Worm (Caenorhabditis elegans) whole organism, young adult: ENCODE results near the gene M02H5.8.

Experiments used
- D2030.7 ChIP-seq: fragments of 200-800 bp; sonication (Bioruptor generic); IDR thresholded peaks from 2 replicates; pipeline ENCODE4 v1.3.6; 2022; ENCODE audit warnings: missing genetic modification reagents, missing genetic modification characterization, missing compliant biosample characterization
- F22D6.2 ChIP-seq: sonication (generic microtip); optimal IDR thresholded peaks from 2 replicates; lab custom pipeline; 2016; ENCODE audit warnings: mild to moderate bottlenecking, missing genetic modification characterization, missing compliant biosample characterization
- K12H6.12 ChIP-seq: fragments of 200-800 bp; sonication (Bioruptor generic); optimal IDR thresholded peaks from 2 replicates; lab custom pipeline; 2018; ENCODE audit warnings: mild to moderate bottlenecking, missing genetic modification characterization, missing compliant biosample characterization
- T26A5.8 ChIP-seq: sonication (generic microtip); optimal IDR thresholded peaks from 2 replicates; lab custom pipeline; 2016; ENCODE audit warnings: missing genetic modification characterization, missing compliant biosample characterization
- Y79H2A.3 ChIP-seq: fragments of 200-800 bp; sonication (Bioruptor generic); conservative IDR thresholded peaks from 2 replicates; pipeline ENCODE4 v1.3.6; 2022; ENCODE audit warnings: missing genetic modification reagents, missing genetic modification characterization, missing compliant biosample characterization
- Y95B8A.8 ChIP-seq: fragments of 200-800 bp; sonication (Bioruptor generic); IDR thresholded peaks from 2 replicates; pipeline ENCODE4 v1.3.6; 2022; ENCODE audit warnings: missing genetic modification reagents, missing genetic modification characterization, missing compliant biosample characterization
- akir-1 ChIP-seq: fragments of 200-800 bp; sonication (Bioruptor generic); optimal IDR thresholded peaks from 2 replicates; lab custom pipeline; 2018; ENCODE audit warnings: mild to moderate bottlenecking, missing genetic modification characterization, moderate library complexity, missing compliant biosample characterization
- aptf-2 ChIP-seq: fragments of 200-800 bp; sonication (Bioruptor generic); conservative IDR thresholded peaks from 2 replicates; pipeline ENCODE4 v1.3.6; 2022; ENCODE audit warnings: missing genetic modification reagents, missing genetic modification characterization, missing compliant biosample characterization
- aptf-3 ChIP-seq: fragments of 200-800 bp; sonication (Bioruptor generic); IDR thresholded peaks from 2 replicates; pipeline ENCODE4 v1.3.6; 2022; ENCODE audit warnings: missing genetic modification characterization, missing compliant biosample characterization
- atf-7 ChIP-seq: sonication (generic microtip); optimal IDR thresholded peaks from 2 replicates; lab custom pipeline; 2017; ENCODE audit warnings: mild to moderate bottlenecking, missing genetic modification characterization, missing compliant biosample characterization
- cebp-2 ChIP-seq: fragments of 200-800 bp; sonication (Bioruptor generic); IDR thresholded peaks from 2 replicates; pipeline ENCODE4 v1.3.6; 2022; ENCODE audit warnings: missing genetic modification characterization, missing compliant biosample characterization
- ceh-100 ChIP-seq: fragments of 200-800 bp; sonication (Bioruptor generic); IDR thresholded peaks from 2 replicates; pipeline ENCODE4 v1.3.6; 2022; ENCODE audit warnings: missing genetic modification reagents, missing genetic modification characterization, missing compliant biosample characterization
- ceh-27 ChIP-seq: fragments of 200-800 bp; sonication (Bioruptor generic); optimal IDR thresholded peaks from 2 replicates; lab custom pipeline; 2018; ENCODE audit warnings: mild to moderate bottlenecking, missing genetic modification characterization, moderate library complexity, missing compliant biosample characterization
- ceh-58 ChIP-seq: fragments of 200-800 bp; sonication (Bioruptor generic); IDR thresholded peaks from 2 replicates; pipeline ENCODE4 v1.3.6; 2022; ENCODE audit warnings: missing genetic modification characterization, missing compliant biosample characterization
- ceh-91 ChIP-seq: fragments of 200-800 bp; sonication (Bioruptor generic); IDR thresholded peaks from 2 replicates; pipeline ENCODE4 v1.3.6; 2022; ENCODE audit warnings: missing genetic modification reagents, missing genetic modification characterization, missing compliant biosample characterization
- egl-44 ChIP-seq: fragments of 200-800 bp; sonication (Bioruptor generic); IDR thresholded peaks from 2 replicates; pipeline ENCODE4 v1.3.6; 2022; ENCODE audit warnings: missing genetic modification reagents, missing genetic modification characterization, missing compliant biosample characterization
- egrh-3 ChIP-seq: fragments of 200-800 bp; sonication (Bioruptor generic); IDR thresholded peaks from 2 replicates; pipeline ENCODE4 v1.3.6; 2022; ENCODE audit warnings: missing genetic modification reagents, missing genetic modification characterization, missing compliant biosample characterization
- fkh-3 ChIP-seq: sonication (generic microtip); optimal IDR thresholded peaks from 2 replicates; lab custom pipeline; 2016; ENCODE audit warnings: mild to moderate bottlenecking, missing genetic modification characterization, missing compliant biosample characterization
- gei-17 ChIP-seq: fragments of 200-800 bp; sonication (Bioruptor generic); optimal IDR thresholded peaks from 2 replicates; lab custom pipeline; 2018; ENCODE audit warnings: mild to moderate bottlenecking, missing genetic modification characterization, missing compliant biosample characterization
- him-1 ChIP-seq: sonication (generic microtip); optimal IDR thresholded peaks from 2 replicates; lab custom pipeline; 2016; ENCODE audit warnings: missing genotype, missing genetic modification reagents, missing genetic modification characterization, missing compliant biosample characterization
- hlh-12 ChIP-seq: sonication (generic microtip); optimal IDR thresholded peaks from 2 replicates; lab custom pipeline; 2016; ENCODE audit warnings: missing genetic modification characterization, missing compliant biosample characterization
- hmg-1.2 ChIP-seq: fragments of 200-800 bp; sonication (Bioruptor generic); IDR thresholded peaks from 2 replicates; pipeline ENCODE4 v1.3.6; 2022; ENCODE audit warnings: missing genetic modification reagents, missing genetic modification characterization, missing compliant biosample characterization
- let-607 ChIP-seq, 2 experiments: fragments of 200-800 bp in 1 of 2; sonication (Bioruptor generic) in 1 of 2; sonication (generic microtip) in 1 of 2; optimal IDR thresholded peaks; 2 replicates each; lab custom pipeline; 2016 to 2018; ENCODE audit warnings: mild to moderate bottlenecking in 2 of 2, missing compliant biosample characterization in 2 of 2, missing genetic modification characterization in 2 of 2, moderate library complexity in 2 of 2, missing genotype in 1 of 2
- lin-26 ChIP-seq: fragments of 200-800 bp; sonication (Bioruptor generic); IDR thresholded peaks from 2 replicates; pipeline ENCODE4 v1.3.6; 2022; ENCODE audit warnings: missing genetic modification reagents, missing genetic modification characterization, missing compliant biosample characterization
- lin-35 ChIP-seq, 3 experiments: fragments of 150-350 bp in 2 of 3; sonication (generic microtip) in 1 of 3; optimal IDR thresholded peaks; 2 replicates each; lab custom pipeline; 2014 to 2018; ENCODE audit warnings: missing biosample characterization in 3 of 3, missing genetic modification characterization in 3 of 3, missing genetic modification reagents in 3 of 3
- mel-28 ChIP-seq: sonication (generic microtip); optimal IDR thresholded peaks from 2 replicates; lab custom pipeline; 2016; ENCODE audit warnings: borderline replicate concordance, mild to moderate bottlenecking, missing genetic modification characterization, missing compliant biosample characterization
- mxl-1 ChIP-seq: sonication (generic microtip); optimal IDR thresholded peaks from 2 replicates; lab custom pipeline; 2016; ENCODE audit warnings: missing genetic modification characterization, missing compliant biosample characterization
- nhr-120 ChIP-seq: fragments of 200-800 bp; sonication (Bioruptor generic); IDR thresholded peaks from 2 replicates; pipeline ENCODE4 v1.3.6; 2022; ENCODE audit warnings: missing genetic modification characterization, missing compliant biosample characterization
- nhr-90 ChIP-seq: sonication (generic microtip); optimal IDR thresholded peaks from 2 replicates; lab custom pipeline; 2016; ENCODE audit warnings: missing genotype, mild to moderate bottlenecking, missing genetic modification characterization, missing compliant biosample characterization
- pbrm-1 ChIP-seq: fragments of 200-800 bp; sonication (Bioruptor generic); IDR thresholded peaks from 2 replicates; pipeline ENCODE4 v1.3.6; 2022; ENCODE audit warnings: missing genetic modification reagents, missing genetic modification characterization, missing compliant biosample characterization
- pha-4 ChIP-seq: fragments of 150-350 bp; sonication (generic microtip); optimal IDR thresholded peaks from 2 replicates; lab custom pipeline; 2014; ENCODE audit warnings: missing biosample characterization, missing genetic modification reagents, missing genetic modification characterization
- rcor-1 ChIP-seq: fragments of 200-800 bp; sonication (Bioruptor generic); IDR thresholded peaks from 2 replicates; pipeline ENCODE4 v1.3.6; 2022; ENCODE audit warnings: missing genetic modification reagents, missing genetic modification characterization, missing compliant biosample characterization
- rpc-1 ChIP-seq, 2 experiments: fragments of 150-350 bp in 1 of 2; sonication (generic microtip) in 1 of 2; optimal IDR thresholded peaks; 2 replicates each; lab custom pipeline; 2014 to 2018; ENCODE audit warnings: missing biosample characterization in 1 of 2, missing genetic modification characterization in 1 of 2, missing genetic modification reagents in 1 of 2, missing genotype in 1 of 2
- snpc-1.1 ChIP-seq: sonication (generic microtip); optimal IDR thresholded peaks from 2 replicates; lab custom pipeline; 2017; ENCODE audit warnings: missing genetic modification characterization, mild to moderate bottlenecking, missing compliant biosample characterization, antibody characterized with exemption, moderate library complexity, missing genotype, missing genetic modification reagents; ENCODE audit not compliant: insufficient read depth
- sptf-2 ChIP-seq: fragments of 200-800 bp; sonication (Bioruptor generic); optimal IDR thresholded peaks from 2 replicates; lab custom pipeline; 2018; ENCODE audit warnings: mild to moderate bottlenecking, missing genetic modification characterization, missing compliant biosample characterization
- zfh-2 ChIP-seq: fragments of 200-800 bp; sonication (Bioruptor generic); conservative IDR thresholded peaks from 2 replicates; pipeline ENCODE4 v1.3.6; 2022; ENCODE audit warnings: missing genetic modification reagents, missing genetic modification characterization, missing compliant biosample characterization
- ztf-18 ChIP-seq: sonication (generic microtip); optimal IDR thresholded peaks from 2 replicates; lab custom pipeline; 2016; ENCODE audit warnings: missing genotype, mild to moderate bottlenecking, missing genetic modification characterization, missing compliant biosample characterization

The M02H5.8 gene

DNA sequence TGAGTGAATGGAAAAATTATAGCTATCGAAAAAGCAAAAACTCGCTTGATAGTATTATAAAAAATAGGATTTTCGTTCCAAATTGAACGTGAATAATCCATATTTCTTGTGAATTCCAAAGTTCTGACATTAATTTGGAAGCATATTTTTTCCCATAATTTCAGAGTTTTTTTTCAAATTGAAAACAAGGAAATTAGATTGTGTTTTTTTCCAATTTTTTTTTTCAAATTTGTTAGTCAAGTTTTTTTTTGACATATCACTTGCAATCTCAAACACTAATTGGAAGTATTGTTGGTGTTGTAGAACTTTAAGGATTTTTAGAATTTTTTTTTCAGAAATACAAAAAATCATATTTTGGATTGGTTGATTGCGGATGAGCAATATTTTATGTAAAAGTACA, 3.2 kb upstream of the M02H5.8 start, which contains the start of gene srh-34:
TSS of gene srh-34 (minus strand) at position 101 of the 400 bp plus-strand sequence.
- no peak for TF ChIP-seq hmg-1.2 (GFP tag; lab: Robert Waterston, UW)
- no peak for TF ChIP-seq aptf-2
- TF ChIP-seq lin-35 (GFP tag; optimal IDR thresholded peaks at IDR 0.05; lab: Kevin White, UChicago), result no peak
- no peak for TF ChIP-seq egrh-3 (GFP tag; lab: Robert Waterston, UW)
- no peak for TF ChIP-seq fkh-3 (tag; lab: Kevin White, UChicago)
- TF ChIP-seq lin-26 (GFP tag; lab: Robert Waterston, UW), result no peak
- no peak for TF ChIP-seq rpc-1 (optimal IDR thresholded peaks at IDR 0.05; lab: Kevin White, UChicago)
- no peak for TF ChIP-seq rpc-1 (tag; optimal IDR thresholded peaks at IDR 0.05; lab: Kevin White, UChicago)
- no peak for TF ChIP-seq egl-44 (GFP tag; lab: Robert Waterston, UW)
- no peak for TF ChIP-seq ceh-58 (GFP tag; lab: Robert Waterston, UW)
- no peak for TF ChIP-seq him-1 (tag; lab: Kevin White, UChicago)
- TF ChIP-seq K12H6.12 (tag; lab: Kevin White, UChicago), result no peak
- no peak for TF ChIP-seq ceh-100 (GFP tag; lab: Robert Waterston, UW)
- TF ChIP-seq pha-4 (tag; lab: Kevin White, UChicago), result no peak

ce11 chrV:446988-447387, 2.8 kb upstream of the M02H5.8 start:
- no peak for TF ChIP-seq hlh-12 (tag; lab: Kevin White, UChicago)
- no peak for TF ChIP-seq atf-7
- no peak for TF ChIP-seq rcor-1 (GFP tag; lab: Robert Waterston, UW)
- TF ChIP-seq zfh-2 (GFP tag; lab: Robert Waterston, UW), result peak; percentile 72
- no peak for TF ChIP-seq sptf-2 (GFP tag; lab: Kevin White, UChicago)
- no peak for TF ChIP-seq ztf-18
- no peak for TF ChIP-seq nhr-120
- no peak for TF ChIP-seq mxl-1 (tag; lab: Kevin White, UChicago)
- no peak for TF ChIP-seq snpc-1.1
- TF ChIP-seq akir-1 (GFP tag; lab: Kevin White, UChicago), result no peak
- 0 out of 2 replicates have a peak, but pooled peaks have one; percentile 39 for TF ChIP-seq lin-26 (GFP tag; lab: Robert Waterston, UW)
- no peak for TF ChIP-seq let-607 (tag; optimal IDR thresholded peaks at IDR 0.05; lab: Kevin White, UChicago)
- TF ChIP-seq, all 124 proteins: peak for 2

DNA sequence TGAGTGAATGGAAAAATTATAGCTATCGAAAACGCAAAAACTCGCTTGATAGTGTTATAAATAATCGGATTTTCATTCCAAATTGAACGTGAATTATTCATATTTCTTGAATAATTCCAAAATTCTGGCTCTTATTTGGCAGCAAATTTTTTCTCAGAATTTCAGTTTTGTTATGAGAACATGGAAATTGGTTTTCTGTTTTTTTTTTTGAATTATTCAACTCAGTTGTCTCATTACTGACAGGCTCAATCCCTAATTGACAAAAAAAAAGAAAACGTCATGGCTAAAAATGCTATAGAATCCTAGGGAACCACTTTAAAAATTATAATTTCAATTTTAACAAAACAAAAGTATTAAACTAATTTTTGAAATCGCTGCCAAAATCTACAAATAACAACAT, 651 bp upstream of the M02H5.8 start, which contains the start of gene srh-35:
TSS of gene srh-35 (minus strand) at position 101 of the 400 bp plus-strand sequence.
- TF ChIP-seq lin-35 (GFP tag; optimal IDR thresholded peaks at IDR 0.05; lab: Kevin White, UChicago) (no peak), nhr-90 (tag; lab: Kevin White, UChicago) (no peak), T26A5.8 (tag; lab: Kevin White, UChicago) (no peak), mel-28 (no peak), cebp-2 (GFP tag; lab: Robert Waterston, UW) (no peak), pbrm-1 (no peak), atf-7 (no peak)

DNA sequence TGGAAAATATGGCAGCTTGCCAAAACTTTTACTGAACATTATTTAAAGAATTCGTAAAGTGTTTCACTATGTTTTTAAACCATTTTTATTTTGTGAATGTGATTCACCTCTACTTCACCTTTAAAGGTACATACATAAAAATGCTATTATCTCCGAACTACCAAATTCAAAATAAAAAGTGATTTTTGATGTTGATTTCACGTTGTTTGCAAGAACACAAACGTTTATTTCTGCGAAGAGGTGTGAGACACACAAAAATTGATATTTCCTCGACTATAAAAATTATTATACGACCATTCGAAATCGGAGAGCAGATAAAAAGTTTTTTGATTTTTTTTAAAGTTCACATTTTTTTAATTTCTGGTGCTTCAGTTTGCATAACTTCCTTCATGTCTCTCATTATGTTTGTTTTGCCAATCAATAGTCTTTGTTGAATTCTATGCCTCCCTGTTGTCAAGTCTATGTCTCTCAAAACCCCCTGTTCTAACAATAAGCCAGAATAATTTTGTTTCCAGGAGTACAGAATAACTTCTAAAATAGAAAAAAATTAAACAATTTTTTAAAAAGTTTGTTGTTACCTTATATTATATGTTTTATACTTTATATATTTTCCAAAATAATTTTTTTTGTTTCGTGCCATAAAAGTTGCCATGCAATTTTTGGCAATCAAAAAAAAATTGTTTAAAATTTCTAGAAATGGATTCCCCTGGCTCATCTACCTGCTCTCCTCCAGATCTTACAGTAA, 1.1 kb downstream of the M02H5.8 start, which contains the start of gene nhr-123:
TSS of gene nhr-123 (plus strand) at position 695 of the 745 bp plus-strand sequence.
- no peak for TF ChIP-seq lin-26 (GFP tag; lab: Robert Waterston, UW)
- peak; percentile 15; the same call in 1 of the 2 replicates for TF ChIP-seq hmg-1.2 (GFP tag; lab: Robert Waterston, UW)

DNA sequence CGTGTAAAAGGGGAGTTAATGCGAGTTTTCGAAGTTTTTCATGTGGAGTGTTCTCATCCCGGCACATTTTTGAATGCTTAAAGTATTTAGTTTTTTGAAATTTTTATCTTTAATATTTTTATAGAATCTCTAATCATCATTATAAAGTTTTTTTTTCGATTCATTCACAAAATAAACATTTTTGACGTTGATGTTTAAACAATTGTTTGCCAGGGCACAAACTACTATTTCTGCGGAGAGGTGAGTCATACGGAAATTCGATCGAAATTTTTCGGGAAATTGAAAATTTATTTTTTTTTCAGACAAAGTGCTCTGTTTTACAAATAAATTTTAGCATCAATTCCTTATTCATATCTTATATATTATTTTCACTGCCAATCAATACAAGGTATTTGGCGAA, 3.8 kb downstream of the M02H5.8 start, which contains the start of gene nhr-98:
TSS of gene nhr-98 (plus strand) at position 301 of the 400 bp plus-strand sequence.
- TF ChIP-seq D2030.7 (GFP tag; lab: Robert Waterston, UW), result no peak
- TF ChIP-seq gei-17, result no peak
- no peak for TF ChIP-seq F22D6.2
- TF ChIP-seq Y95B8A.8, result no peak
- TF ChIP-seq ceh-91 (GFP tag; lab: Robert Waterston, UW), result no peak
- TF ChIP-seq aptf-3, result no peak
- TF ChIP-seq ceh-27, result no peak
- TF ChIP-seq hmg-1.2 (GFP tag; lab: Robert Waterston, UW), result no peak
- no peak for TF ChIP-seq Y79H2A.3 (GFP tag; lab: Robert Waterston, UW)
